Fruit fly (Drosophila melanogaster) whole organism, embryonic: Measurements from ENCODE around the gene heix.

ENCODE experiments used
- Adf1 ChIP-seq: fragments of 200-800 bp; sonication (Bioruptor generic); IDR thresholded peaks from 2 replicates; pipeline ENCODE4 v1.3.6; 2022; ENCODE audit warnings: missing biosample characterization, missing genetic modification characterization
- B-H2 ChIP-seq: fragments of 200-800 bp; sonication (Bioruptor generic); optimal IDR thresholded peaks from 2 replicates; lab custom pipeline; 2018; ENCODE audit warnings: missing biosample characterization, mild to moderate bottlenecking, missing genetic modification characterization
- CG1024 ChIP-seq: fragments of 200-800 bp; sonication (Bioruptor generic); IDR thresholded peaks from 2 replicates; pipeline ENCODE4 v1.3.6; 2022; ENCODE audit warnings: missing biosample characterization, missing genetic modification characterization
- CG10543 ChIP-seq: fragments of 200-800 bp; sonication (Bioruptor generic); optimal IDR thresholded peaks from 3 replicates; lab custom pipeline; 2017; ENCODE audit warnings: missing biosample characterization, mild to moderate bottlenecking, missing genetic modification characterization, moderate library complexity
- CG10654 ChIP-seq: fragments of 200-800 bp; sonication (Bioruptor generic); optimal IDR thresholded peaks from 2 replicates; lab custom pipeline; 2016; ENCODE audit warnings: missing biosample characterization, missing genetic modification characterization
- CG11695 ChIP-seq: fragments of 200-800 bp; sonication (Bioruptor generic); IDR thresholded peaks from 3 replicates; pipeline ENCODE4 v1.3.6; 2022; ENCODE audit warnings: missing biosample characterization, missing genetic modification characterization
- CG12942 ChIP-seq: fragments of 200-800 bp; sonication (Bioruptor generic); optimal IDR thresholded peaks from 3 replicates; lab custom pipeline; 2016; ENCODE audit warnings: missing biosample characterization, missing genetic modification characterization
- CG13123 ChIP-seq: fragments of 200-800 bp; sonication (Bioruptor generic); optimal IDR thresholded peaks from 2 replicates; lab custom pipeline; 2016; ENCODE audit warnings: missing biosample characterization, missing genetic modification characterization
- CG14710 ChIP-seq: fragments of 200-800 bp; sonication (Bioruptor generic); optimal IDR thresholded peaks from 3 replicates; lab custom pipeline; 2019; ENCODE audit warnings: missing biosample characterization, mild to moderate bottlenecking, missing genetic modification characterization, moderate library complexity
- CG15073 ChIP-seq: fragments of 200-800 bp; sonication (Bioruptor generic); optimal IDR thresholded peaks from 2 replicates; lab custom pipeline; 2016; ENCODE audit warnings: missing biosample characterization, missing genetic modification characterization
- CG1529 ChIP-seq: fragments of 200-800 bp; sonication (Bioruptor generic); optimal IDR thresholded peaks from 3 replicates; lab custom pipeline; 2018; ENCODE audit warnings: missing biosample characterization, missing genetic modification characterization
- CG15479 ChIP-seq: fragments of 200-800 bp; sonication (Bioruptor generic); optimal IDR thresholded peaks from 3 replicates; lab custom pipeline; 2019; ENCODE audit warnings: missing biosample characterization, mild to moderate bottlenecking, missing genetic modification characterization, moderate library complexity
- CG1647 ChIP-seq: fragments of 200-800 bp; sonication (Bioruptor generic); optimal IDR thresholded peaks from 3 replicates; lab custom pipeline; 2016; ENCODE audit warnings: missing biosample characterization, missing genetic modification characterization
- CG16779 ChIP-seq: fragments of 200-800 bp; sonication (Bioruptor generic); IDR thresholded peaks from 2 replicates; pipeline ENCODE4 v1.3.6; 2022; ENCODE audit warnings: missing biosample characterization, missing genetic modification characterization
- CG16815 ChIP-seq: fragments of 200-800 bp; sonication (Bioruptor generic); optimal IDR thresholded peaks from 3 replicates; lab custom pipeline; 2017; ENCODE audit warnings: missing biosample characterization, mild to moderate bottlenecking, missing genetic modification characterization
- CG18011 ChIP-seq: fragments of 200-800 bp; sonication (Bioruptor generic); optimal IDR thresholded peaks from 2 replicates; lab custom pipeline; 2017; ENCODE audit warnings: missing biosample characterization, missing genetic modification characterization, mild to moderate bottlenecking, moderate library complexity, missing genotype
- CG1832 ChIP-seq: fragments of 200-800 bp; sonication (Bioruptor generic); optimal IDR thresholded peaks from 2 replicates; lab custom pipeline; 2017; ENCODE audit warnings: missing biosample characterization, mild to moderate bottlenecking, missing genetic modification characterization, inconsistent platforms
- CG2199 ChIP-seq: fragments of 200-800 bp; sonication (Bioruptor generic); IDR thresholded peaks from 3 replicates; pipeline ENCODE4 v1.3.6; 2022; ENCODE audit warnings: missing biosample characterization, missing genetic modification characterization
- CG31224 ChIP-seq: fragments of 200-800 bp; sonication (Bioruptor generic); IDR thresholded peaks from 2 replicates; pipeline ENCODE4 v1.3.6; 2022; ENCODE audit warnings: missing biosample characterization, missing genetic modification characterization
- CG32767 ChIP-seq: fragments of 200-800 bp; sonication (Bioruptor generic); IDR thresholded peaks from 2 replicates; pipeline ENCODE4 v1.3.6; 2022; ENCODE audit warnings: missing biosample characterization, missing genetic modification characterization
- CG4282 ChIP-seq: fragments of 200-800 bp; sonication (Bioruptor generic); optimal IDR thresholded peaks from 2 replicates; lab custom pipeline; 2016; ENCODE audit warnings: missing biosample characterization, missing genetic modification characterization
- CG5953 ChIP-seq: fragments of 200-800 bp; sonication (Bioruptor generic); IDR thresholded peaks from 2 replicates; pipeline ENCODE4 v1.3.6; 2022; ENCODE audit warnings: missing biosample characterization, missing genetic modification characterization
- CG7271 ChIP-seq: fragments of 200-800 bp; sonication (Bioruptor generic); optimal IDR thresholded peaks from 2 replicates; lab custom pipeline; 2018; ENCODE audit warnings: missing biosample characterization, mild to moderate bottlenecking, missing genetic modification characterization, moderate library complexity
- CG7745 ChIP-seq: fragments of 200-800 bp; sonication (Bioruptor generic); optimal IDR thresholded peaks from 2 replicates; lab custom pipeline; 2018; ENCODE audit warnings: missing biosample characterization, mild to moderate bottlenecking, missing genetic modification characterization, moderate library complexity
- CG8388 ChIP-seq: fragments of 200-800 bp; sonication (Bioruptor generic); optimal IDR thresholded peaks from 2 replicates; lab custom pipeline; 2019; ENCODE audit warnings: missing biosample characterization, mild to moderate bottlenecking, missing genetic modification characterization, moderate library complexity
- CG9817 ChIP-seq: fragments of 200-800 bp; sonication (Bioruptor generic); optimal IDR thresholded peaks from 2 replicates; lab custom pipeline; 2018; ENCODE audit warnings: missing biosample characterization, mild to moderate bottlenecking, missing genetic modification characterization, moderate library complexity
- D ChIP-seq, 2 experiments: fragments of 200-800 bp in 1 of 2; fragments of >200 bp in 1 of 2; sonication (Bioruptor generic) in 1 of 2; optimal IDR thresholded peaks; 2 replicates in 1 of 2; 3 replicates in 1 of 2; lab custom pipeline; 2017; ENCODE audit warnings: mild to moderate bottlenecking in 1 of 2, missing biosample characterization in 1 of 2, missing genetic modification characterization in 1 of 2, missing genetic modification reagents in 1 of 2
- Dip2 ChIP-seq: fragments of 200-800 bp; sonication (Bioruptor generic); IDR thresholded peaks from 2 replicates; pipeline ENCODE4 v1.3.6; 2022; ENCODE audit warnings: missing biosample characterization, missing genetic modification characterization
- Hsf ChIP-seq: fragments of 200-800 bp; sonication (Bioruptor generic); optimal IDR thresholded peaks from 3 replicates; lab custom pipeline; 2016; ENCODE audit warnings: missing biosample characterization, missing genetic modification characterization
- Lim3 ChIP-seq: fragments of 200-800 bp; sonication (Bioruptor generic); IDR thresholded peaks from 2 replicates; pipeline ENCODE4 v1.3.6; 2022; ENCODE audit warnings: missing biosample characterization, missing genetic modification characterization
- MBD-R2 ChIP-seq: fragments of 200-800 bp; sonication (Bioruptor generic); IDR thresholded peaks from 2 replicates; pipeline ENCODE4 v1.3.6; 2022; ENCODE audit warnings: missing biosample characterization, missing genetic modification characterization
- Scr ChIP-seq: fragments of 200-800 bp; sonication (Bioruptor generic); IDR thresholded peaks from 2 replicates; pipeline ENCODE4 v1.3.6; 2022; ENCODE audit warnings: missing biosample characterization, missing genetic modification characterization; ENCODE audit not compliant: partially characterized antibody
- Xbp1 ChIP-seq: fragments of 200-800 bp; sonication (Bioruptor generic); optimal IDR thresholded peaks from 3 replicates; lab custom pipeline; 2016; ENCODE audit warnings: missing biosample characterization, mild to moderate bottlenecking, missing genetic modification characterization
- bbx ChIP-seq: fragments of 200-800 bp; sonication (Bioruptor generic); IDR thresholded peaks from 2 replicates; pipeline ENCODE4 v1.3.6; 2022; ENCODE audit warnings: missing biosample characterization, missing genetic modification characterization; ENCODE audit not compliant: partially characterized antibody
- crol ChIP-seq: fragments of 200-800 bp; sonication (Bioruptor generic); IDR thresholded peaks from 2 replicates; pipeline ENCODE4 v1.3.6; 2022; ENCODE audit warnings: missing biosample characterization, missing genetic modification characterization
- dati ChIP-seq: fragments of 200-800 bp; sonication (Bioruptor generic); IDR thresholded peaks from 2 replicates; pipeline ENCODE4 v1.3.6; 2022; ENCODE audit warnings: missing biosample characterization, missing genetic modification characterization
- disco-r ChIP-seq: fragments of 200-800 bp; sonication (Bioruptor generic); optimal IDR thresholded peaks from 2 replicates; lab custom pipeline; 2016; ENCODE audit warnings: missing biosample characterization, missing genetic modification characterization
- ewg ChIP-seq: fragments of 200-800 bp; sonication (Bioruptor generic); optimal IDR thresholded peaks from 3 replicates; lab custom pipeline; 2017; ENCODE audit warnings: mild to moderate bottlenecking, missing biosample characterization, missing genetic modification reagents, missing genetic modification characterization
- gfzf ChIP-seq: fragments of 200-800 bp; sonication (Bioruptor generic); optimal IDR thresholded peaks from 2 replicates; lab custom pipeline; 2016; ENCODE audit warnings: missing biosample characterization, mild to moderate bottlenecking, missing genetic modification characterization, moderate library complexity
- h ChIP-seq: fragments of >200 bp; optimal IDR thresholded peaks from 2 replicates; lab custom pipeline; 2017
- kay ChIP-seq: fragments of 200-800 bp; sonication (Bioruptor generic); optimal IDR thresholded peaks from 2 replicates; lab custom pipeline; 2016; ENCODE audit warnings: missing biosample characterization, missing genetic modification characterization
- knrl ChIP-seq: fragments of 200-800 bp; sonication (Bioruptor generic); IDR thresholded peaks from 3 replicates; pipeline ENCODE4 v1.3.6; 2022; ENCODE audit warnings: missing biosample characterization, missing genetic modification characterization; ENCODE audit not compliant: partially characterized antibody
- pho ChIP-seq: fragments of 200-800 bp; sonication (Bioruptor generic); optimal IDR thresholded peaks from 2 replicates; lab custom pipeline; 2016; ENCODE audit warnings: missing biosample characterization, missing genetic modification characterization
- sisA ChIP-seq: fragments of 200-800 bp; sonication (Bioruptor generic); IDR thresholded peaks from 2 replicates; pipeline ENCODE4 v1.3.6; 2022; ENCODE audit warnings: missing biosample characterization, missing genetic modification characterization
- slbo ChIP-seq: fragments of 200-800 bp; sonication (Bioruptor generic); IDR thresholded peaks from 2 replicates; pipeline ENCODE4 v1.3.6; 2022; ENCODE audit warnings: missing biosample characterization, missing genetic modification characterization
- stwl ChIP-seq: fragments of 200-800 bp; sonication (Bioruptor generic); optimal IDR thresholded peaks from 3 replicates; lab custom pipeline; 2018; ENCODE audit warnings: missing biosample characterization, mild to moderate bottlenecking, missing genetic modification characterization, moderate library complexity
- sug ChIP-seq: fragments of 200-800 bp; optimal IDR thresholded peaks from 2 replicates; lab custom pipeline; 2019; ENCODE audit warnings: missing biosample characterization, mild to moderate bottlenecking, missing genetic modification characterization, moderate library complexity
- vfl ChIP-seq: fragments of 200-800 bp; sonication (Bioruptor generic); optimal IDR thresholded peaks from 2 replicates; lab custom pipeline; 2016; ENCODE audit warnings: missing biosample characterization, missing genetic modification characterization

The heix gene

dm6 chr2L:16263723-16264122, 35.9 kb downstream of the heix start:
- TF ChIP-seq D (optimal IDR thresholded peaks at IDR 0.05; lab: Kevin White, UChicago) (peak; percentile 4), D (GFP tag; optimal IDR thresholded peaks at IDR 0.05; lab: Kevin White, UChicago) (no peak), vfl (GFP tag; lab: Kevin White, UChicago) (no peak), CG10654 (GFP tag; lab: Kevin White, UChicago) (no peak), CG18011 (GFP tag; lab: Kevin White, UChicago) (peak; percentile 94), CG15479 (GFP tag; lab: Kevin White, UChicago) (peak; percentile 11), CG1832 (GFP tag; lab: Kevin White, UChicago) (peak; percentile 15), CG5953 (GFP tag; lab: Robert Waterston, UW) (0 out of 2 replicates have a peak, but pooled peaks have one; percentile 36), stwl (tag; lab: Kevin White, UChicago) (peak; percentile 36), crol (GFP tag; lab: Robert Waterston, UW) (peak; percentile 57; the same call in 1 of the 2 replicates), CG15073 (GFP tag; lab: Kevin White, UChicago) (peak; percentile 86), Lim3 (GFP tag; lab: Robert Waterston, UW) (no peak), CG16779 (GFP tag; lab: Robert Waterston, UW) (peak; percentile 32; the same call in 1 of the 2 replicates), ewg (GFP tag; lab: Kevin White, UChicago) (peak; percentile 19), knrl (GFP tag; lab: Robert Waterston, UW) (peak; percentile 14; the same call in 1 of the 3 replicates), CG2199 (GFP tag; lab: Robert Waterston, UW) (0 out of 3 replicates have a peak, but pooled peaks have one; percentile 72)

- TF ChIP-seq CG13123 (no peak), Xbp1 (GFP tag; lab: Kevin White, UChicago) (peak; percentile 48), gfzf (GFP tag; lab: Kevin White, UChicago) (peak; percentile 55), CG32767 (GFP tag; lab: Robert Waterston, UW) (no peak), h (lab: Kevin White, UChicago) (no peak), CG1529 (GFP tag; lab: Kevin White, UChicago) (no peak), pho (GFP tag; lab: Kevin White, UChicago) (peak; percentile 17), CG14710 (tag; lab: Kevin White, UChicago) (peak; percentile 34), MBD-R2 (GFP tag; lab: Robert Waterston, UW) (no peak), disco-r (no peak), CG31224 (GFP tag; lab: Robert Waterston, UW) (no peak), Adf1 (GFP tag; lab: Robert Waterston, UW) (no peak), CG4282 (GFP tag; lab: Kevin White, UChicago) (no peak), CG16815 (no peak), CG12942 (GFP tag; lab: Kevin White, UChicago) (no peak), crol (GFP tag; lab: Robert Waterston, UW) (no peak), B-H2 (no peak), CG8388 (peak; percentile 30), Dip2 (GFP tag; lab: Robert Waterston, UW) (no peak), Hsf (GFP tag; lab: Kevin White, UChicago) (no peak), CG7271 (tag; lab: Kevin White, UChicago) (no peak), sisA (no peak), CG9817 (tag; lab: Kevin White, UChicago) (no peak), slbo (GFP tag; lab: Robert Waterston, UW) (no peak), CG10543 (GFP tag; lab: Kevin White, UChicago) (no peak), CG7745 (tag; lab: Kevin White, UChicago) (no peak), stwl (tag; lab: Kevin White, UChicago) (peak; percentile 46), sug (no peak), bbx (GFP tag; lab: Robert Waterston, UW) (no peak), CG1024 (no peak), Scr (GFP tag; lab: Robert Waterston, UW) (no peak), dati (GFP tag; lab: Robert Waterston, UW) (no peak), CG1647 (no peak), CG11695 (GFP tag; lab: Robert Waterston, UW) (no peak), kay (GFP tag; lab: Kevin White, UChicago) (peak; percentile 29)
Measured at dm6 chr2L:16261576-16262217, 38.0 kb downstream of the heix start, which contains the start of the genes twe and CG4935. twe (minus strand) TSS chr2L:16261877. CG4935 (plus strand) TSS chr2L:16262141.
